Fruit fly (Drosophila melanogaster): ENCODE results near the gene Uros1.

Gene Uros1

DNA sequence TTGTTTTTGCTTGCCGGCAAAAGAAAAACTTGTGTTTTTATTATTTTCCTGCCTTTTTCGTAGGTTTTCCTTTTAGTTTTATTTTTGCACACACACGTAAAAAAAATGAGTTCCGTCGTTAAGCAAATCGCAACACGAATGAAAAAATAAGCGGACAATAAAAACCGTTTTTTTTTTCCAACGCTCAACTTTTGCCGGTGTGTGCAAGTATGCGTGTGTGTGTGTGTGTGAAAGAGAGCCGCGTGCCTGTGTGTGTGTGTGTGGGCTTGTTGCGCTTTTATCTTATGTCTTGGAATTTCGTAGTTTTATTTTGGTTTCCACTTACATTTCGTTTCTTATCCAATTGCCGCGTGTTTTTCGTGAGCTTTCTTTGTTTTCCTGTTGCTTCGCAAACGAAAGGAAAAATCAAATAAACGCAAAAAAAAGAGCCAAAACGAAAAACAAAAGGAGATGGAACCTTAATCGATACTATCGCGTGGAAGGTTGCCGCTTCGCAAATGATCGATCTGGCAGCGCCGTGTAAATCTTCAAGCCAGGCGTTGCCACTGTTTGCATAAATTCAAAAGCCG lies 2.1 kb downstream of the Uros1 start, which contains the start of gene Moe (continued):
- no peak for TF ChIP-seq unpg (GFP tag; optimal IDR thresholded peaks at IDR 0.05)
- peak; percentile 59 for TF ChIP-seq vfl (GFP tag; optimal IDR thresholded peaks at IDR 0.05)
- TF ChIP-seq bigmax (GFP tag; optimal IDR thresholded peaks at IDR 0.05), result no peak
- no peak for TF ChIP-seq kah (GFP tag; optimal IDR thresholded peaks at IDR 0.05)
- TF ChIP-seq CG2129 (GFP tag; IDR thresholded peaks at IDR 0.05; ENCODE audit: partially characterized antibody), result peak; percentile 52
- TF ChIP-seq sug (tag; optimal IDR thresholded peaks at IDR 0.05), result peak; percentile 39
- TF ChIP-seq CG34224 (GFP tag; IDR thresholded peaks at IDR 0.05; ENCODE audit: partially characterized antibody), result peak; percentile 79; the same call in 2 of the 3 replicates
- TF ChIP-seq CG6765 (GFP tag; optimal IDR thresholded peaks at IDR 0.05), result no peak
- TF ChIP-seq Dip2 (GFP tag; IDR thresholded peaks at IDR 0.05), result no peak
- peak; percentile 23 for TF ChIP-seq Six4 (GFP tag; optimal IDR thresholded peaks at IDR 0.05)
- peak; percentile 86 for TF ChIP-seq Dll (GFP tag; IDR thresholded peaks at IDR 0.05; ENCODE audit: partially characterized antibody)
- TF ChIP-seq CG7839 (tag; optimal IDR thresholded peaks at IDR 0.05), result peak; percentile 23
- TF ChIP-seq CG10654 (GFP tag; optimal IDR thresholded peaks at IDR 0.05), result peak; percentile 44
- no peak for TF ChIP-seq croc (GFP tag; conservative IDR thresholded peaks at IDR 0.05)
- peak; percentile 50 for TF ChIP-seq phol (tag; optimal IDR thresholded peaks at IDR 0.05)
- TF ChIP-seq zen (tag; optimal IDR thresholded peaks at IDR 0.05), result peak; percentile 25
- peak; percentile 17 to 44 for TF ChIP-seq chif (GFP tag; optimal IDR thresholded peaks at IDR 0.05)
- TF ChIP-seq CG30431 (GFP tag; optimal IDR thresholded peaks at IDR 0.05), result no peak
- no peak for TF ChIP-seq gcm (GFP tag; optimal IDR thresholded peaks at IDR 0.05)
- no peak for TF ChIP-seq CG17359 (tag; optimal IDR thresholded peaks at IDR 0.05)
- TF ChIP-seq ap (GFP tag; IDR thresholded peaks at IDR 0.05), result no peak
- TF ChIP-seq CG7556 (GFP tag; optimal IDR thresholded peaks at IDR 0.05), result no peak
- no peak for TF ChIP-seq CG10274 (GFP tag; optimal IDR thresholded peaks at IDR 0.05)
- peak; percentile 71 for TF ChIP-seq CG30403 (GFP tag; optimal IDR thresholded peaks at IDR 0.05)
- TF ChIP-seq mirr (GFP tag; optimal IDR thresholded peaks at IDR 0.05), result no peak
- TF ChIP-seq Hr39 (optimal IDR thresholded peaks at IDR 0.05), result no peak
- peak; percentile 0 for TF ChIP-seq Deaf1 (tag; optimal IDR thresholded peaks at IDR 0.05)
- no peak for TF ChIP-seq CG3726 (GFP tag; IDR thresholded peaks at IDR 0.05)
- TF ChIP-seq seq (GFP tag; IDR thresholded peaks at IDR 0.05), result no peak
- peak; percentile 22; the same call in 1 of the 2 replicates for TF ChIP-seq CG17328 (GFP tag; IDR thresholded peaks at IDR 0.05)
- peak; percentile 47 for TF ChIP-seq CG15514 (GFP tag; optimal IDR thresholded peaks at IDR 0.05)
- TF ChIP-seq CG31441 (GFP tag; IDR thresholded peaks at IDR 0.05), result 0 out of 2 replicates have a peak, but pooled peaks have one; percentile 19
- TF ChIP-seq CG6689 (GFP tag; IDR thresholded peaks at IDR 0.05), result peak; percentile 35; the same call in 1 of the 2 replicates
- no peak for TF ChIP-seq gce (GFP tag; IDR thresholded peaks at IDR 0.05)
- TF ChIP-seq Camta (GFP tag; optimal IDR thresholded peaks at IDR 0.05), result peak; percentile 54
- no peak for TF ChIP-seq cwo (GFP tag; optimal IDR thresholded peaks at IDR 0.05)
- TF ChIP-seq PHDP (tag; optimal IDR thresholded peaks at IDR 0.05), result no peak
- TF ChIP-seq CG1832 (GFP tag; optimal IDR thresholded peaks at IDR 0.05), result no peak
- no peak for TF ChIP-seq TFAM (GFP tag; optimal IDR thresholded peaks at IDR 0.05)
- TF ChIP-seq dati (GFP tag; IDR thresholded peaks at IDR 0.05), result no peak
- TF ChIP-seq B-H1 (GFP tag; IDR thresholded peaks at IDR 0.05), result no peak
- peak; percentile 71 for TF ChIP-seq CG4282 (GFP tag; optimal IDR thresholded peaks at IDR 0.05)
- peak; percentile 12 for TF ChIP-seq btn (GFP tag; optimal IDR thresholded peaks at IDR 0.05)
- TF ChIP-seq ash1 (GFP tag; optimal IDR thresholded peaks at IDR 0.05), result no peak
- TF ChIP-seq CG10543 (GFP tag; optimal IDR thresholded peaks at IDR 0.05), result peak; percentile 55
- TF ChIP-seq Sox102F (GFP tag; optimal IDR thresholded peaks at IDR 0.05), result peak; percentile 21
- no peak for TF ChIP-seq CG12299 (tag; optimal IDR thresholded peaks at IDR 0.05)
- TF ChIP-seq ttk (GFP tag; IDR thresholded peaks at IDR 0.05), result no peak
- TF ChIP-seq pum (GFP tag; optimal IDR thresholded peaks at IDR 0.05), result peak; percentile 50
- peak; percentile 25 for TF ChIP-seq CG7987 (GFP tag; optimal IDR thresholded peaks at IDR 0.05)

Data from whole organism, embryonic.